Fruit fly (Drosophila melanogaster): ENCODE measurements around the gene Zir.

Zir gene

dm6 chr2L:121456-121831, 26.9 kb downstream of the Zir start, which contains the start of gene CG4822:
Gene CG4822, minus strand, starts transcription at chr2L:121754.
- TF ChIP-seq CG6792 (GFP tag; optimal IDR thresholded peaks at IDR 0.05) (no peak), CG6163 (GFP tag; IDR thresholded peaks at IDR 0.05) (peak; percentile 58; the same call in 2 of the 3 replicates), CG8119 (GFP tag; IDR thresholded peaks at IDR 0.05) (peak; percentile 61; the same call in 2 of the 3 replicates), ss (GFP tag; optimal IDR thresholded peaks at IDR 0.05) (peak; percentile 10 to 23), fkh (GFP tag; optimal IDR thresholded peaks at IDR 0.05) (peak; percentile 30), CG16779 (tag; optimal IDR thresholded peaks at IDR 0.05) (peak; percentile 44), dsx (GFP tag; optimal IDR thresholded peaks at IDR 0.05; ENCODE audit: poor library complexity, severe bottlenecking) (no peak), CG15336 (GFP tag; IDR thresholded peaks at IDR 0.05) (peak; percentile 52; the same call in 1 of the 2 replicates), Gug (GFP tag; IDR thresholded peaks at IDR 0.05) (no peak), salr (GFP tag; optimal IDR thresholded peaks at IDR 0.05) (no peak), Lpt (GFP tag; optimal IDR thresholded peaks at IDR 0.05) (peak; percentile 80)

- TF ChIP-seq svp (GFP tag) (no peak), Blimp-1 (GFP tag; optimal IDR thresholded peaks at IDR 0.05) (no peak), dac (GFP tag; optimal IDR thresholded peaks at IDR 0.05) (no peak), Eip78C (GFP tag) (peak; percentile 68), CG16779 (tag; optimal IDR thresholded peaks at IDR 0.05) (no peak), CG3919 (GFP tag; optimal IDR thresholded peaks at IDR 0.05) (no peak), CG4318 (GFP tag; optimal IDR thresholded peaks at IDR 0.05) (no peak), ss (GFP tag; optimal IDR thresholded peaks at IDR 0.05) (no peak)
Measured at dm6 chr2L:122167-123006, 27.8 kb downstream of the Zir start.

dm6 chr2L:123007-123327, 28.4 kb downstream of the Zir start:
- TF ChIP-seq svp (GFP tag) (no peak), esn (GFP tag; optimal IDR thresholded peaks at IDR 0.05) (no peak), cyc (GFP tag; optimal IDR thresholded peaks at IDR 0.05) (no peak), fkh (GFP tag; optimal IDR thresholded peaks at IDR 0.05) (no peak), CG8319 (GFP tag; optimal IDR thresholded peaks at IDR 0.05) (no peak), CG32006 (GFP tag; optimal IDR thresholded peaks at IDR 0.05) (no peak), Sox15 (GFP tag; optimal IDR thresholded peaks at IDR 0.05) (no peak), Lpt (GFP tag; optimal IDR thresholded peaks at IDR 0.05) (no peak), ss (GFP tag; optimal IDR thresholded peaks at IDR 0.05) (no peak), Smox (GFP tag; optimal IDR thresholded peaks at IDR 0.05) (no peak), CG6808 (GFP tag; optimal IDR thresholded peaks at IDR 0.05) (no peak), CG7368 (GFP tag; optimal IDR thresholded peaks at IDR 0.05) (no peak), Blimp-1 (GFP tag; optimal IDR thresholded peaks at IDR 0.05) (no peak), CG6854 (GFP tag; optimal IDR thresholded peaks at IDR 0.05) (no peak), pdm3 (GFP tag; optimal IDR thresholded peaks at IDR 0.05) (no peak), dac (GFP tag; optimal IDR thresholded peaks at IDR 0.05) (no peak), CG4318 (GFP tag; optimal IDR thresholded peaks at IDR 0.05) (no peak), Gug (GFP tag; IDR thresholded peaks at IDR 0.05) (no peak), topi (GFP tag; optimal IDR thresholded peaks at IDR 0.05) (no peak)

- TF ChIP-seq CG16779 (tag; optimal IDR thresholded peaks at IDR 0.05) (no peak), fkh (GFP tag; optimal IDR thresholded peaks at IDR 0.05) (peak; percentile 7), CG34406 (GFP tag; optimal IDR thresholded peaks at IDR 0.05) (no peak), Gug (GFP tag; IDR thresholded peaks at IDR 0.05) (no peak), svp (GFP tag) (peak; percentile 91), CG6276 (GFP tag; optimal IDR thresholded peaks at IDR 0.05) (peak; percentile 41), CG4318 (GFP tag; optimal IDR thresholded peaks at IDR 0.05) (no peak), CG6792 (GFP tag; optimal IDR thresholded peaks at IDR 0.05) (no peak), Ets96B (tag; optimal IDR thresholded peaks at IDR 0.05) (no peak), OdsH (GFP tag; optimal IDR thresholded peaks at IDR 0.05) (no peak), Ets21C (GFP tag; optimal IDR thresholded peaks at IDR 0.05) (no peak), Eip93F (GFP tag; optimal IDR thresholded peaks at IDR 0.05) (no peak), vri (GFP tag; optimal IDR thresholded peaks at IDR 0.05) (peak; percentile 20), Blimp-1 (GFP tag; optimal IDR thresholded peaks at IDR 0.05) (no peak), esn (GFP tag; optimal IDR thresholded peaks at IDR 0.05) (no peak), Eip78C (GFP tag) (peak; percentile 60), Met (GFP tag; optimal IDR thresholded peaks at IDR 0.05) (no peak), CG8319 (GFP tag; optimal IDR thresholded peaks at IDR 0.05) (no peak), Smox (GFP tag; optimal IDR thresholded peaks at IDR 0.05) (no peak), spab (GFP tag; optimal IDR thresholded peaks at IDR 0.05) (no peak)
Measured at dm6 chr2L:125364-126252, 31.1 kb downstream of the Zir start.

All from whole organism, prepupa.